Fruit fly (Drosophila melanogaster) whole organism, adult: Measurements from ENCODE around the gene CG3345.

ENCODE experiments used
- CG11617 ChIP-seq: fragments of 200-800 bp; sonication (Bioruptor generic); optimal IDR thresholded peaks from 2 replicates; lab custom pipeline; 2017; ENCODE audit warnings: mild to moderate bottlenecking, missing biosample characterization, missing genetic modification reagents, missing genetic modification characterization
- CG12768 ChIP-seq: fragments of 200-800 bp; sonication (Bioruptor generic); optimal IDR thresholded peaks from 2 replicates; lab custom pipeline; 2017; ENCODE audit warnings: missing biosample characterization, missing genetic modification characterization, mild to moderate bottlenecking, moderate library complexity, missing genetic modification reagents
- CG14711 ChIP-seq: fragments of 200-800 bp; sonication (Bioruptor generic); optimal IDR thresholded peaks from 2 replicates; lab custom pipeline; 2018; ENCODE audit warnings: missing biosample characterization, mild to moderate bottlenecking, missing genetic modification characterization, moderate library complexity
- CG1620 ChIP-seq: fragments of 200-800 bp; sonication (Bioruptor generic); optimal IDR thresholded peaks from 2 replicates; lab custom pipeline; 2016; ENCODE audit warnings: missing biosample characterization, missing genetic modification characterization
- CG33017 ChIP-seq: fragments of 200-800 bp; sonication (Bioruptor generic); optimal IDR thresholded peaks from 2 replicates; lab custom pipeline; 2018; ENCODE audit warnings: missing biosample characterization, mild to moderate bottlenecking, missing genetic modification characterization, moderate library complexity
- CG5204 ChIP-seq: fragments of 200-800 bp; sonication (Bioruptor generic); optimal IDR thresholded peaks from 2 replicates; lab custom pipeline; 2016; ENCODE audit warnings: missing biosample characterization, missing genetic modification characterization
- CG7045 ChIP-seq: fragments of 200-800 bp; sonication (Bioruptor generic); optimal IDR thresholded peaks from 2 replicates; lab custom pipeline; 2017; ENCODE audit warnings: missing biosample characterization, mild to moderate bottlenecking, missing genetic modification characterization
- CG7101 ChIP-seq: fragments of 200-800 bp; sonication (Bioruptor generic); optimal IDR thresholded peaks from 2 replicates; lab custom pipeline; 2018; ENCODE audit warnings: missing biosample characterization, mild to moderate bottlenecking, missing genetic modification characterization, moderate library complexity
- Clk ChIP-seq: fragments of 200-800 bp; sonication (Bioruptor generic); optimal IDR thresholded peaks from 2 replicates; lab custom pipeline; 2017; ENCODE audit warnings: missing biosample characterization, missing genetic modification characterization
- Crg-1 ChIP-seq: fragments of 200-800 bp; sonication (Bioruptor generic); optimal IDR thresholded peaks from 2 replicates; lab custom pipeline; 2016; ENCODE audit warnings: missing biosample characterization, missing genetic modification characterization
- Hr96 ChIP-seq: fragments of 200-800 bp; sonication (Bioruptor generic); optimal IDR thresholded peaks from 2 replicates; lab custom pipeline; 2016; ENCODE audit warnings: missing biosample characterization, missing genetic modification characterization
- Mnt ChIP-seq: fragments of 200-800 bp; sonication (Bioruptor generic); optimal IDR thresholded peaks from 2 replicates; lab custom pipeline; 2016; ENCODE audit warnings: missing biosample characterization, mild to moderate bottlenecking, missing genetic modification characterization
- bab1 ChIP-seq: fragments of 200-800 bp; sonication (Bioruptor generic); optimal IDR thresholded peaks from 3 replicates; lab custom pipeline; 2019; ENCODE audit warnings: missing biosample characterization, mild to moderate bottlenecking, missing genetic modification characterization, moderate library complexity
- cic ChIP-seq: fragments of 200-800 bp; sonication (Bioruptor generic); optimal IDR thresholded peaks from 2 replicates; lab custom pipeline; 2017; ENCODE audit warnings: missing biosample characterization, mild to moderate bottlenecking, missing genetic modification characterization, moderate library complexity
- cnc ChIP-seq, 2 experiments: fragments of >200 bp; optimal IDR thresholded peaks; 2 replicates each; lab custom pipeline; 2017
- kay ChIP-seq: fragments of 200-800 bp; sonication (Bioruptor generic); peaks from one replicate; lab custom pipeline; 2016; ENCODE audit warnings: missing biosample characterization, missing genetic modification characterization, borderline replicate concordance
- ovo ChIP-seq: fragments of 200-800 bp; sonication (Bioruptor generic); optimal IDR thresholded peaks from 2 replicates; lab custom pipeline; 2016; ENCODE audit warnings: missing biosample characterization, missing genetic modification characterization
- pad ChIP-seq: fragments of 200-800 bp; sonication (Bioruptor generic); optimal IDR thresholded peaks from 3 replicates; lab custom pipeline; 2017; ENCODE audit warnings: missing biosample characterization, missing genetic modification characterization, mild to moderate bottlenecking, moderate library complexity, missing genetic modification reagents
- tj ChIP-seq: fragments of 200-800 bp; sonication (Bioruptor generic); optimal IDR thresholded peaks from 3 replicates; lab custom pipeline; 2017; ENCODE audit warnings: missing biosample characterization, mild to moderate bottlenecking, missing genetic modification characterization, moderate library complexity
- toe ChIP-seq: fragments of 200-800 bp; sonication (Bioruptor generic); optimal IDR thresholded peaks from 2 replicates; lab custom pipeline; 2016; ENCODE audit warnings: missing biosample characterization, missing genetic modification characterization

CG3345 gene

DNA sequence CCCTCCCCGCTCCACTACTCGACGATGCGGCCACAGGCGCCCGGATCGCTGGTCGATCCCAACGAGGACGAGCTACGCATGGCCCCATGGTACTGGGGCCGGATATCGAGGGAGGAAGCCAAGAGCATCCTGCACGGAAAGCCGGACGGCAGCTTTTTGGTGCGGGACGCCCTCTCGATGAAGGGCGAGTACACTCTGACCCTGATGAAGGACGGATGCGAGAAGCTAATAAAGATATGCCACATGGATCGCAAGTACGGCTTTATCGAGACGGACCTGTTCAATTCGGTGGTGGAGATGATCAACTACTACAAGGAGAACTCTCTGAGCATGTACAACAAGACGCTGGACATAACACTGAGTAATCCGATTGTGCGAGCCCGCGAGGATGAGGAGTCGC lies 30.1 kb downstream of the CG3345 start:
- TF ChIP-seq pad (no peak), ovo (GFP tag; lab: Kevin White, UChicago) (no peak), Hr96 (GFP tag; lab: Kevin White, UChicago) (no peak), CG33017 (tag; lab: Kevin White, UChicago) (no peak), cnc (optimal IDR thresholded peaks at IDR 0.05; lab: Kevin White, UChicago) (no peak), CG7045 (GFP tag; lab: Kevin White, UChicago) (no peak), CG11617 (GFP tag; lab: Kevin White, UChicago) (no peak), CG1620 (GFP tag; lab: Kevin White, UChicago) (no peak), cic (GFP tag; lab: Kevin White, UChicago) (no peak), CG12768 (GFP tag; lab: Kevin White, UChicago) (no peak), CG7101 (tag; lab: Kevin White, UChicago) (no peak), Mnt (GFP tag; lab: Kevin White, UChicago) (no peak), CG14711 (no peak)

DNA sequence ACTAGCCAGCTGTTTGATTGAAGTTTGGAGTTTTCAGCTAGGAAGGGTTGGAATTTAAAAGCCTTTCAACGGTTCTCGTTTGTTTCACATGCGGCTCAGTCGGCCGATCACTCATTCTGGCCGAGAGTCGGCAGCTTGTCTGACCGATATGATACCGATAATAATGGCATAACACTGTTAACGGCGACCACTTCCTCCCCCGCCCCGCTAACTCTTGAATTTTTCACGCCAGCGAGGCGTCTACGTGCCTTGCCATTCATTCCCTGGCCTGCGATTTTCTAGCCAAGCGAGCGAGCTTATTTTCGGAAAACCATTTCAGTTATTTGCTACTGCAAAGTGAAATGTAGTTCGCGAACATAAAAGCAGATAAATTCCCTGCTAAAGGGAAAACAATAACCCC lies 31.1 kb downstream of the CG3345 start:
- TF ChIP-seq cnc (optimal IDR thresholded peaks at IDR 0.05; lab: Kevin White, UChicago) (no peak), CG33017 (tag; lab: Kevin White, UChicago) (no peak), CG14711 (no peak)

DNA sequence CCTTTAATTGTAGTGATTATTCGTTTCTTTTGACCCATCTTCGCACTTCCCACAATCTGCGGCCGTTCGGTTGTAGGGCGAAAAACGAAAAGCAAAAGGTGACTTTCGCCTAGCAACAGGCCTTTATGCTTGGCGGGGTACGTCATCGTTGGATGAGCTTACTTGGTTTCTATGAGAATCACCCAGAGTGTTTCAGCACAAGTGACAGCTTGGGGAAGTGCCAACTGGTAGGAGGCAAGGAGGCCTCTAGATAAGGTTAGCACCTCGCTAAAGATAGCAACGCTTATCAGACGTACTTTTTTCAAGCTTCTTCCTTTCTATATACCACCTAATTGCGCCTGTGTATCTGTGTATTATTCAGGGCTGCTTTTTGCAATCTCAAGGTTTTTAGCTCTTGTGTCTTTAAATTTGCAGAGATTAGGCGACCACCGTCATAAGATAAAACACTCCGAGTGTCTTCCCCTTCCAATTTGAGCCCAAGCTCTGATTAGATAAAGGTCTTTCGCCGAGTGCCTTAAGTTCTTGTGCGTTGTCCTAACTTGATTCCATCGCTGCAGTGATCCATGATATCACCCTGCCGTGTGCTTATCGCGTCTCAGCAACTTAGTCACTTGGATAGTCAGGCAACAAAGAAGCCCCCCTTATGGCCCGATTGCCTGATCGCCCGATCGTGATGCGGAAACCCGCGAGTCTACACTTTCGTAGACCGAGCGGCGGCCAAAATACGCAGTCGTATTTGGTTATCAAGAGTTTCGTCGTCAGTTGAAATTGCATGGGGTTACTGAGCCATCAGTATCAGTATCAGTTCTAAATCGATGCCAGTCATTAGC lies 32.2 kb downstream of the CG3345 start:
- TF ChIP-seq kay (no peak), Clk (GFP tag; lab: Kevin White, UChicago) (no peak), bab1 (GFP tag; lab: Kevin White, UChicago) (no peak), Crg-1 (no peak), CG14711 (no peak), CG11617 (GFP tag; lab: Kevin White, UChicago) (no peak), pad (peak; percentile 55), CG33017 (tag; lab: Kevin White, UChicago) (no peak), cic (GFP tag; lab: Kevin White, UChicago) (peak; percentile 64), CG12768 (GFP tag; lab: Kevin White, UChicago) (no peak)

DNA sequence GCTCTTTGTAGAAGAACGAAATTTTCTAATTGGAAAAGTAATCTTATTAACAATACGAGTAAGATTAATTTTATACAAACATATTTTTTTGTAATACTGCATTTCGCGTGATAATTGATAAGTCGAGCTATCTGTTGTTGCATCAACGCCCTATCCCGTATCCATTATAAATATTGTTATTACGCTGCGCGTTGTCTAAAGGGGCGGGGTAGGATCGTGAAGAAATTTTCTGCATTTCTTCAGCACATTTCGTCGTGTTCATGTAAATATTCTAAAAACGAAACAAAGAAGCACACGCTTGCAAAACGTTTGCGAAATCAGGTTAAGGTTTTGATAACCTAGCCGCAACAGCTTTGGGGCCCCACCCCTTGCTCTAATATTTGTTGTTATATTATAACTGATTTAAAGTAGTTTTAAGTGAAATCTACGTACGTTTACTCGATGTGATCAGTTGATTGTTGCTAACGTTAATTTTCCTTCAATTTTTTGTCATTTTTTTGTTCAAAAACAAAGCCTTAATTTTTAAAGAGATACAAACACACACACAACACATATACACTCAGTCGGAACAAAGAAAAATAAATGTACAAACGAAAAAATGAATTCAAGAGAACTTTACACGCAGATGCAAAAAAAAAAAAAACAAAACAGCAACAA lies 34.5 kb downstream of the CG3345 start:
- TF ChIP-seq kay (peak; percentile 94), CG5204 (GFP tag; lab: Kevin White, UChicago) (no peak), tj (GFP tag; lab: Kevin White, UChicago) (peak; percentile 66)

DNA sequence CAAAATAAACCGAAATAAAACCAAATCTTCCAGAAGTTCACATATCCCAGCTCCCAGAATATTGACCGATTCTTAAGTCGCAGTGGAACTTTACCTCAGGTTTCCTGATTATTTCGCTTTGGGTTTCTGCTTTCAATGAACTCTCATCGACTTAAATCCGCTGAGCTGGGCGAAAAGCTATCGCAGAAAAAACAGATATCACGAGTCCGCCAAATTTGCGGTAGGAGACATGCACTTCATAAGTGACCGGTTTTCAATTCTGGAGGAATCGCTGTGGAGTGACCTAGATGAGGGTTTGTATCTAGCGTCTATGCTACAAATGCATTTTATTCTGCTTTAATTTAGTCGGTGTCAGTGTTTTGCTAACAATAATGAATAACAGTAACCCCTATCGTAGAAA lies 36.3 kb downstream of the CG3345 start:
- no peak for TF ChIP-seq bab1 (GFP tag; lab: Kevin White, UChicago)
- TF ChIP-seq tj (GFP tag; lab: Kevin White, UChicago): peak; percentile 92

DNA sequence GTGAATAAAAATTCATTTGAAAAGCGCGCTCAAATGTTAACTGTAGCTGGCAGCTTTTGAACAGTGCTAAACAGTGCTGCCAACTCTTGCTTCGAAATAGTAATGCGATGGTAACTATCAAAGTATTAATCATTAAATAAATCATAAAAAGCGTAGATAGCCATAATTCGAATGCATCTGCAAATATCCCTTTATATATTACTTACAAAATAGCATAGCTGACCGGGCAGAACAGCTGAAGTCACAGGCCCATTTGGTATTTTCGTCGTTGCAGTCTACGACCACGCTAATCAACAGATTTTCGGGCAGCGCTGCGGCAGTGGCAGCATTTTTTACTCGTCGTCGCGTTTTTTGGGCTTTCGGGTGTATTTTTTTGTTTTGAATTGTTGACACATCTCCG lies 36.8 kb downstream of the CG3345 start, which contains the start of gene Plc21C:
Gene Plc21C (plus strand): TSS at position 290 of the 400 bp plus-strand sequence.
- no peak for TF ChIP-seq Clk (GFP tag; lab: Kevin White, UChicago)
- peak; percentile 45 for TF ChIP-seq CG14711
- TF ChIP-seq Mnt (GFP tag; lab: Kevin White, UChicago): peak; percentile 43
- peak; percentile 24 for TF ChIP-seq CG11617 (GFP tag; lab: Kevin White, UChicago)
- TF ChIP-seq Hr96 (GFP tag; lab: Kevin White, UChicago): no peak
- peak; percentile 74 for TF ChIP-seq CG1620 (GFP tag; lab: Kevin White, UChicago)
- peak; percentile 16 for TF ChIP-seq CG7101 (tag; lab: Kevin White, UChicago)
- peak; percentile 82 for TF ChIP-seq ovo (GFP tag; lab: Kevin White, UChicago)
- peak; percentile 79 for TF ChIP-seq toe
- peak; percentile 35 for TF ChIP-seq cic (GFP tag; lab: Kevin White, UChicago)
- peak; percentile 22 for TF ChIP-seq Crg-1
- TF ChIP-seq bab1 (GFP tag; lab: Kevin White, UChicago): peak; percentile 75
- TF ChIP-seq pad: peak; percentile 28
- TF ChIP-seq CG12768 (GFP tag; lab: Kevin White, UChicago): no peak
- peak; percentile 45 for TF ChIP-seq CG33017 (tag; lab: Kevin White, UChicago)
- no peak for TF ChIP-seq kay
- no peak for TF ChIP-seq cnc (optimal IDR thresholded peaks at IDR 0.05; lab: Kevin White, UChicago)
- no peak for TF ChIP-seq CG5204 (GFP tag; lab: Kevin White, UChicago)
- TF ChIP-seq CG7045 (GFP tag; lab: Kevin White, UChicago): peak; percentile 4
- TF ChIP-seq tj (GFP tag; lab: Kevin White, UChicago): no peak
